Fruit fly (Drosophila melanogaster) whole organism, adult: Measurements from ENCODE around the gene CG5715.

ENCODE experiments used
- CG11617 ChIP-seq: fragments of 200-800 bp; sonication (Bioruptor generic); optimal IDR thresholded peaks from 2 replicates; lab custom pipeline; 2017; ENCODE audit warnings: mild to moderate bottlenecking, missing biosample characterization, missing genetic modification reagents, missing genetic modification characterization
- CG12768 ChIP-seq: fragments of 200-800 bp; sonication (Bioruptor generic); optimal IDR thresholded peaks from 2 replicates; lab custom pipeline; 2017; ENCODE audit warnings: missing biosample characterization, missing genetic modification characterization, mild to moderate bottlenecking, moderate library complexity, missing genetic modification reagents
- CG14711 ChIP-seq: fragments of 200-800 bp; sonication (Bioruptor generic); optimal IDR thresholded peaks from 2 replicates; lab custom pipeline; 2018; ENCODE audit warnings: missing biosample characterization, mild to moderate bottlenecking, missing genetic modification characterization, moderate library complexity
- CG1620 ChIP-seq: fragments of 200-800 bp; sonication (Bioruptor generic); optimal IDR thresholded peaks from 2 replicates; lab custom pipeline; 2016; ENCODE audit warnings: missing biosample characterization, missing genetic modification characterization
- CG33017 ChIP-seq: fragments of 200-800 bp; sonication (Bioruptor generic); optimal IDR thresholded peaks from 2 replicates; lab custom pipeline; 2018; ENCODE audit warnings: missing biosample characterization, mild to moderate bottlenecking, missing genetic modification characterization, moderate library complexity
- CG5204 ChIP-seq: fragments of 200-800 bp; sonication (Bioruptor generic); optimal IDR thresholded peaks from 2 replicates; lab custom pipeline; 2016; ENCODE audit warnings: missing biosample characterization, missing genetic modification characterization
- CG7045 ChIP-seq: fragments of 200-800 bp; sonication (Bioruptor generic); optimal IDR thresholded peaks from 2 replicates; lab custom pipeline; 2017; ENCODE audit warnings: missing biosample characterization, mild to moderate bottlenecking, missing genetic modification characterization
- CG7101 ChIP-seq: fragments of 200-800 bp; sonication (Bioruptor generic); optimal IDR thresholded peaks from 2 replicates; lab custom pipeline; 2018; ENCODE audit warnings: missing biosample characterization, mild to moderate bottlenecking, missing genetic modification characterization, moderate library complexity
- Clk ChIP-seq: fragments of 200-800 bp; sonication (Bioruptor generic); optimal IDR thresholded peaks from 2 replicates; lab custom pipeline; 2017; ENCODE audit warnings: missing biosample characterization, missing genetic modification characterization
- Crg-1 ChIP-seq: fragments of 200-800 bp; sonication (Bioruptor generic); optimal IDR thresholded peaks from 2 replicates; lab custom pipeline; 2016; ENCODE audit warnings: missing biosample characterization, missing genetic modification characterization
- Hr96 ChIP-seq: fragments of 200-800 bp; sonication (Bioruptor generic); optimal IDR thresholded peaks from 2 replicates; lab custom pipeline; 2016; ENCODE audit warnings: missing biosample characterization, missing genetic modification characterization
- Mnt ChIP-seq: fragments of 200-800 bp; sonication (Bioruptor generic); optimal IDR thresholded peaks from 2 replicates; lab custom pipeline; 2016; ENCODE audit warnings: missing biosample characterization, mild to moderate bottlenecking, missing genetic modification characterization
- bab1 ChIP-seq: fragments of 200-800 bp; sonication (Bioruptor generic); optimal IDR thresholded peaks from 3 replicates; lab custom pipeline; 2019; ENCODE audit warnings: missing biosample characterization, mild to moderate bottlenecking, missing genetic modification characterization, moderate library complexity
- cic ChIP-seq: fragments of 200-800 bp; sonication (Bioruptor generic); optimal IDR thresholded peaks from 2 replicates; lab custom pipeline; 2017; ENCODE audit warnings: missing biosample characterization, mild to moderate bottlenecking, missing genetic modification characterization, moderate library complexity
- cnc ChIP-seq, 2 experiments: fragments of >200 bp; optimal IDR thresholded peaks; 2 replicates each; lab custom pipeline; 2017
- kay ChIP-seq: fragments of 200-800 bp; sonication (Bioruptor generic); peaks from one replicate; lab custom pipeline; 2016; ENCODE audit warnings: missing biosample characterization, missing genetic modification characterization, borderline replicate concordance
- ovo ChIP-seq: fragments of 200-800 bp; sonication (Bioruptor generic); optimal IDR thresholded peaks from 2 replicates; lab custom pipeline; 2016; ENCODE audit warnings: missing biosample characterization, missing genetic modification characterization
- pad ChIP-seq: fragments of 200-800 bp; sonication (Bioruptor generic); optimal IDR thresholded peaks from 3 replicates; lab custom pipeline; 2017; ENCODE audit warnings: missing biosample characterization, missing genetic modification characterization, mild to moderate bottlenecking, moderate library complexity, missing genetic modification reagents
- tj ChIP-seq: fragments of 200-800 bp; sonication (Bioruptor generic); optimal IDR thresholded peaks from 3 replicates; lab custom pipeline; 2017; ENCODE audit warnings: missing biosample characterization, mild to moderate bottlenecking, missing genetic modification characterization, moderate library complexity
- toe ChIP-seq: fragments of 200-800 bp; sonication (Bioruptor generic); optimal IDR thresholded peaks from 2 replicates; lab custom pipeline; 2016; ENCODE audit warnings: missing biosample characterization, missing genetic modification characterization

CG5715 gene

DNA sequence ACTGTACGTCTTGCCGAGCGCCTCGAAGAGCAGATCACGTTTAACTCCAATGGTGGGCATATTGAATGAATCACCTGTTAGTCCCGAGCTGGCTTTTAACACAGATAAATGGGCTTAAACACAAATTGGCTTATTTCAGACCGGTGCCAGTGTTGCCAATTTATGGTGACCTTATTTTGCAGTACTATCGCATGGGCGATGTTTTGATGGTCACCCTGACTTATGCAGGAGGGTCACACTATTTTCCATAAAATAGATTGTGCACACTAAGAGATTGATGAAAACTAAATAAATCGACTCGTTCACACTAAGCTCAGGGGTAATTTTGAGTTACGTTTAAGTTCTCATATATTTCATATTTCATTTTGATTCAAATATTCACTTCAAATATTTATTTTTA, 41.7 kb downstream of the CG5715 start, which contains the start of gene beta-PheRS:
Gene beta-PheRS, minus strand, starts transcription at position 186 of the 400 bp plus-strand sequence.
- TF ChIP-seq tj (peak; percentile 35), Clk (peak; percentile 36), CG11617 (GFP tag; lab: Kevin White, UChicago) (peak; percentile 40), ovo (GFP tag; lab: Kevin White, UChicago) (peak; percentile 33), bab1 (peak; percentile 73), CG5204 (GFP tag; lab: Kevin White, UChicago) (no peak), CG7045 (GFP tag; lab: Kevin White, UChicago) (no peak), cic (GFP tag; lab: Kevin White, UChicago) (peak; percentile 40), pad (GFP tag; lab: Kevin White, UChicago) (peak; percentile 57), kay (GFP tag; lab: Kevin White, UChicago) (no peak), toe (GFP tag; lab: Kevin White, UChicago) (no peak), CG14711 (tag; lab: Kevin White, UChicago) (peak; percentile 76), Hr96 (GFP tag; lab: Kevin White, UChicago) (no peak), CG7101 (peak; percentile 61), Mnt (peak; percentile 82), Crg-1 (GFP tag; lab: Kevin White, UChicago) (peak; percentile 50), CG33017 (no peak), CG12768 (GFP tag; lab: Kevin White, UChicago) (peak; percentile 27), CG1620 (GFP tag; lab: Kevin White, UChicago) (peak; percentile 76), cnc (optimal IDR thresholded peaks at IDR 0.05; lab: Kevin White, UChicago) (no peak)
